Worm (Caenorhabditis elegans): ENCODE measurements around the gene VW02B12L.2.

DNA sequence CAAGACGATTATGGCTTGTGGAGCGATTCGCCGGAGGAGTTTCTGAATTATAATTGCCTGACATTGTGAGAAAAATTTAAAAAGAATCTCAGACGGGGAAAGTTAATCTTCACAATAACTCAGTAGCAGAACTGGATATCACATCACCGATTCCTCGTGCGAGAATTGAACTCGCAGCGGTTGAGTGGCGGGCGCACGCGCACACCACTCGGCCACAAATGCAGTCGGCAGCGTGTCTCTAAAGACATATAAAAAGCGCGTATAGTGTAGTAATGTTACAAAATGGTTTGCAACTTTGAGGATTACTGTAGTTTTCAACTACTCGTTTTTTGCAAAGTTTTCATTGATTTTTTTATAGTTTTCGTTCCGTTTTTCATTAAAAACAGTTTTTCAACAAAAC, 44.5 kb upstream of the VW02B12L.2 start:
- TF ChIP-seq C38D4.7 (GFP tag; optimal IDR thresholded peaks at IDR 0.05) (peak; percentile 96), ceh-30 (tag; optimal IDR thresholded peaks at IDR 0.05) (peak; percentile 72)

All from whole organism, late embryonic.